Fruit fly (Drosophila melanogaster): ENCODE measurements around the gene CG13625.

The CG13625 gene

DNA sequence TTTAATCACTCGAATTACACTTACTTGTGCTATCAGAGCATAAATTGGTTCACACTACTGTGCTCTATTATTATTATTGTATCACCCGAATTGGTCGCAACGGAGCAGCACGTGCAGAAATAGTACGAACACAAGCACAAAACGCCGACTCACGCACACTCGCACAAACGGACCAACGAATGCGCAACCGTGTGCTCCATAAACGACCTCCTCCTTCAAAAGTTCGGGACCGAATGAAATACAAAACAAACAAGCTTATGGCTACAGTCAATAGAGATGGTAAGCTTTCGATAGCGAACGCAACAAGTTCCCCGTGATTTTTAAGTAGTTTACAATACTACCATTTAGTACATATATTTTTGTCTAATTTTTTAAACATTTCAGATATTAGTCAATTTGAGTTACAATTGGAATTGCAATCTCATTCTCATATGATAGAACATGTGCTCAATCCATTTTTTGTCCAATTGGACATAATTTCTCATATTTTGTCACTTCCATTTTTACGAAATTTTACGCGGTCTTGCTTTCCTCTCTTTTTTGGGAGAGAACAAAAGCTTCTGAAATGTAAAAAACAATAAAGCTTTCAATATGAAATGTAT is 41.2 kb downstream of the CG13625 start, which contains the start of gene Cftr (continued):
- no peak for TF ChIP-seq CG31388 (GFP tag; optimal IDR thresholded peaks at IDR 0.05)
- TF ChIP-seq scrt (GFP tag; optimal IDR thresholded peaks at IDR 0.05) = peak; percentile 96
- peak; percentile 27; the same call in 1 of the 2 replicates for TF ChIP-seq inv (GFP tag; IDR thresholded peaks at IDR 0.05; ENCODE audit: partially characterized antibody)
- no peak for TF ChIP-seq CG1529 (GFP tag; optimal IDR thresholded peaks at IDR 0.05)
- TF ChIP-seq gem (tag; optimal IDR thresholded peaks at IDR 0.05) = no peak
- TF ChIP-seq CG13296 (GFP tag; optimal IDR thresholded peaks at IDR 0.05) = peak; percentile 39
- TF ChIP-seq CG8478 (optimal IDR thresholded peaks at IDR 0.05) = no peak
- TF ChIP-seq H15 (GFP tag; IDR thresholded peaks at IDR 0.05) = peak; percentile 57; the same call in 2 of the 3 replicates
- peak; percentile 66 for TF ChIP-seq her (GFP tag; optimal IDR thresholded peaks at IDR 0.05)
- TF ChIP-seq Dfd (GFP tag; optimal IDR thresholded peaks at IDR 0.05) = no peak
- peak in 1 of 2 experiments; percentile 43 for TF ChIP-seq chif (GFP tag; optimal IDR thresholded peaks at IDR 0.05)
- no peak for TF ChIP-seq CG11093 (GFP tag; IDR thresholded peaks at IDR 0.05)
- no peak for TF ChIP-seq br (optimal IDR thresholded peaks at IDR 0.05)
- TF ChIP-seq bowl (GFP tag; IDR thresholded peaks at IDR 0.05) = no peak
- no peak for TF ChIP-seq CG12236 (GFP tag; optimal IDR thresholded peaks at IDR 0.05)
- 0 out of 2 replicates have a peak, but pooled peaks have one; percentile 17 for TF ChIP-seq CG1024 (GFP tag; IDR thresholded peaks at IDR 0.05)
- no peak for TF ChIP-seq CG1602 (GFP tag; optimal IDR thresholded peaks at IDR 0.05)
- TF ChIP-seq CG32532 (GFP tag; IDR thresholded peaks at IDR 0.05) = peak; percentile 64
- no peak for TF ChIP-seq CG16813 (GFP tag; IDR thresholded peaks at IDR 0.05; ENCODE audit: partially characterized antibody)
- no peak for TF ChIP-seq CG3065 (GFP tag; optimal IDR thresholded peaks at IDR 0.05)
- TF ChIP-seq Sry-δ (GFP tag; optimal IDR thresholded peaks at IDR 0.05) = peak; percentile 86
- no peak for TF ChIP-seq run (tag; optimal IDR thresholded peaks at IDR 0.05)

DNA sequence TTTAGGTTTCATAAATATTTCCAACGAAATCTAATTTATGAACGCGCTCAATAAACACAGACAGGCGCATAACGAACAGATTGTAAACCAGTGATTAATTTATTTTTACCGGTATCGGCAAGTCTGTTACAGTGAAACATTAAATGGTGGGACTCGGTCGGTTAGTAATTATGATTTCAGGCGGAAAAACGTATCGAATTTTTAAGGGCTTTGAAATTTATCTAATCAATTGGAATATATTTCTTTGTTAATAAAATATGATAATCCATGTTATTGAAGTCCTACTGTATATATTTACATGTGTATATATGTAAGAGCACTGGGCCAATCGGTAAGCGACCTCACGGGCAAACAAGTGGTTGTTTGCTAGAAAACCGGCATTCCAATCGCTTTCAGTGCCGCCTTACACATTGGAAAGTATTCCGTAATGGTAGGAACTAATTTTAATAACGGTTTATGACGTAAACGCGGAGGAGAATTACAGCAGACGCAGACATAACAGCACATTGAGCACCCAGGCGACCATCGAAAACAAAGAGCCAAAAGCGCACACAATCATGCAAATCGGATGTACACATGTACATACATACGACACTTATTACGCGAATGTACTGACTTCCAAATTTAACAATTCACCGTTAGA is 41.8 kb downstream of the CG13625 start:
- TF ChIP-seq gem (tag; optimal IDR thresholded peaks at IDR 0.05) (peak; percentile 95), mld (GFP tag; IDR thresholded peaks at IDR 0.05; ENCODE audit: partially characterized antibody) (no peak; the same call in 2 of the 3 replicates), lilli (GFP tag; optimal IDR thresholded peaks at IDR 0.05) (peak; percentile 98), Hr3 (GFP tag; optimal IDR thresholded peaks at IDR 0.05) (peak; percentile 87), CrebB (tag; optimal IDR thresholded peaks at IDR 0.05) (peak; percentile 94), CG17802 (tag; optimal IDR thresholded peaks at IDR 0.05) (peak; percentile 29), dati (GFP tag; IDR thresholded peaks at IDR 0.05) (peak; percentile 69; the same call in 1 of the 2 replicates), fd3F (GFP tag; optimal IDR thresholded peaks at IDR 0.05) (peak; percentile 97), Eip74EF (GFP tag; optimal IDR thresholded peaks at IDR 0.05) (peak in 1 of 2 experiments; percentile 93), gro (GFP tag; optimal IDR thresholded peaks at IDR 0.05) (peak; percentile 95), dpn (GFP tag; optimal IDR thresholded peaks at IDR 0.05) (peak; percentile 93 to 96), ci (GFP tag; IDR thresholded peaks at IDR 0.05) (peak; percentile 98), Doc2 (GFP tag; IDR thresholded peaks at IDR 0.05) (peak; percentile 66), sens-2 (GFP tag; IDR thresholded peaks at IDR 0.05) (peak; percentile 92), CG17829 (tag; optimal IDR thresholded peaks at IDR 0.05) (peak; percentile 82), CG10366 (GFP tag; IDR thresholded peaks at IDR 0.05) (peak; percentile 94), Aef1 (GFP tag; IDR thresholded peaks at IDR 0.05) (peak; percentile 95), CG1024 (GFP tag; IDR thresholded peaks at IDR 0.05) (peak; percentile 79), CG17912 (GFP tag; optimal IDR thresholded peaks at IDR 0.05) (peak; percentile 91), mam (GFP tag; optimal IDR thresholded peaks at IDR 0.05) (peak; percentile 94), crol (GFP tag; IDR thresholded peaks at IDR 0.05) (peak; percentile 56), Ada2b (GFP tag; IDR thresholded peaks at IDR 0.05) (peak; percentile 95), D (optimal IDR thresholded peaks at IDR 0.05) (no peak), D (GFP tag; optimal IDR thresholded peaks at IDR 0.05) (peak; percentile 46), HmgZ (tag; optimal IDR thresholded peaks at IDR 0.05) (peak; percentile 97), Meics (GFP tag; optimal IDR thresholded peaks at IDR 0.05) (peak; percentile 91), D19A (tag; optimal IDR thresholded peaks at IDR 0.05) (no peak), peb (GFP tag; IDR thresholded peaks at IDR 0.05) (peak; percentile 83), Ravus (GFP tag; IDR thresholded peaks at IDR 0.05) (peak; percentile 89), CG13424 (tag; optimal IDR thresholded peaks at IDR 0.05) (peak; percentile 96)

All from whole organism, embryonic.